Worm (Caenorhabditis elegans) whole organism, L4/young adult: ENCODE measurements around the gene F54D12.8.

Experiments
- W03F9.2 ChIP-seq: fragments of 150-350 bp; optimal IDR thresholded peaks from 2 replicates; lab custom pipeline; 2014; ENCODE audit warnings: missing biosample characterization, missing genetic modification characterization
- him-1 ChIP-seq: sonication (generic microtip); optimal IDR thresholded peaks from 2 replicates; lab custom pipeline; 2016; ENCODE audit warnings: missing genotype, missing genetic modification reagents, missing genetic modification characterization, missing compliant biosample characterization

DNA sequence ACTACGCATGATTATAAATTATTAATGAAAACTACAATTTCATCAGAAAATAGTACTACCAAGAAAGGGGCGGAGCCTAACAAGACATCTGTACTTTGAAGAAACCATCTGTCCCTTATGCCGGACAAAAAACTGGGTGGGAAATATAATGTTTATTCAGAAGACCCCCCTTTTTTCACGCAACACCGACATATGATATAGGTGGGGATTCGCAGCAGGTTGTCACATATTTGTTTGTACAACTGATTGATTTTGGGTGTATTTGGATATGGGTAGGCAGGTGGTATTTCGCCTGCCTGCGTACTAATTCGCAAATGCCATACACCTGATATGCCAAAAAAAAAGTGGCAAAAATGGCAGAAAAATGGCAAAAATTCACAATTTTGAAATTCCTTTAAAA, 25.8 kb upstream of the F54D12.8 start, which contains the start of gene Y51H7C.10:
- TF ChIP-seq him-1, result no peak
- TF ChIP-seq W03F9.2, result no peak
